In the genomic region with DNA sequence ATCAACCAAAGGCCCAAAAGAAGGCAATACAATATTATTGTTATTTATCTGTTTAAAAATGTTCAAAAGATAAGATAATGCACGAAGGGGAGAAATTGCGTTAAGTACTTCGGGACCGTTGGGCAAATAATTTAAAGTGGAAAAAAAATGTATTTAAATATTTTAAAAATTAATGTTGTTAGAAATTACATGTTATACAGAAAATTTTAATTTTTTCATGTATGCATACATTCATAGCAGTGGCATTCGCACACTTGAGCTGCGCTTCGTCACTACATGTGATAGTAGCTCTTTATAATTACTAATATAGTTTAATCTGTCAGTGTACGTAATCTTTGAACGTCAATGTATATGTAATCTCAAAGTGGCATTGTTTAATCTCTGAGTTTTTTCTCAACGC, we compare ENCODE assay signal across 1 fruit fly cellular context.
A peak's percentile ranks its signal among the peaks of the same experiment; 100 is the strongest.
TF ChIP-seq lines count a peak whose summit lies in the region.

No protein-coding gene starts in this region.

TF ChIP-seq in whole organism, embryonic, 481 proteins besides CTCF, POLR2A, EP300 and RAD21 (continued from another document and continues in another):
- TF ChIP-seq CG4854 (GFP tag; optimal IDR thresholded peaks at IDR 0.05; lab: Kevin White, UChicago), result no peak
- no peak for TF ChIP-seq Doc2 (GFP tag; IDR thresholded peaks at IDR 0.05; lab: Robert Waterston, UW)
- TF ChIP-seq CG7928 (GFP tag; optimal IDR thresholded peaks at IDR 0.05; lab: Kevin White, UChicago), result no peak
- no peak for TF ChIP-seq nmo (GFP tag; optimal IDR thresholded peaks at IDR 0.05; lab: Kevin White, UChicago)
- TF ChIP-seq D (optimal IDR thresholded peaks at IDR 0.05; lab: Kevin White, UChicago), result no peak
- no peak for TF ChIP-seq D (GFP tag; optimal IDR thresholded peaks at IDR 0.05; lab: Kevin White, UChicago)
- TF ChIP-seq Dll (GFP tag; IDR thresholded peaks at IDR 0.05; lab: Robert Waterston, UW; ENCODE audit: partially characterized antibody), result no peak
- no peak for TF ChIP-seq Spps (tag; optimal IDR thresholded peaks at IDR 0.05; lab: Kevin White, UChicago)
- TF ChIP-seq hbn (GFP tag; IDR thresholded peaks at IDR 0.05; lab: Robert Waterston, UW; ENCODE audit: partially characterized antibody), result no peak
- TF ChIP-seq CG12299 (tag; optimal IDR thresholded peaks at IDR 0.05; lab: Kevin White, UChicago), result no peak
- no peak for TF ChIP-seq fd96Cb (tag; optimal IDR thresholded peaks at IDR 0.05; lab: Kevin White, UChicago)
- TF ChIP-seq Bgb (GFP tag; IDR thresholded peaks at IDR 0.05; lab: Robert Waterston, UW; ENCODE audit: partially characterized antibody), result no peak
- TF ChIP-seq ro (GFP tag; IDR thresholded peaks at IDR 0.05; lab: Robert Waterston, UW), result peak; percentile 30; the same call in 1 of the 2 replicates
- no peak for TF ChIP-seq pum (GFP tag; optimal IDR thresholded peaks at IDR 0.05; lab: Kevin White, UChicago)
- TF ChIP-seq CG17385 (GFP tag; optimal IDR thresholded peaks at IDR 0.05; lab: Kevin White, UChicago), result no peak
- peak; percentile 65; the same call in 2 of the 3 replicates for TF ChIP-seq CG11695 (GFP tag; IDR thresholded peaks at IDR 0.05; lab: Robert Waterston, UW)
- TF ChIP-seq CG3726 (GFP tag; IDR thresholded peaks at IDR 0.05; lab: Robert Waterston, UW), result no peak
- TF ChIP-seq slbo (GFP tag; IDR thresholded peaks at IDR 0.05; lab: Robert Waterston, UW), result 0 out of 2 replicates have a peak, but pooled peaks have one; percentile 34
- no peak for TF ChIP-seq fu2 (GFP tag; optimal IDR thresholded peaks at IDR 0.05; lab: Kevin White, UChicago)
- no peak for TF ChIP-seq CG4617 (GFP tag; optimal IDR thresholded peaks at IDR 0.05; lab: Kevin White, UChicago; ENCODE audit: borderline replicate concordance)
- TF ChIP-seq CG14014 (GFP tag; IDR thresholded peaks at IDR 0.05; lab: Robert Waterston, UW), result peak; percentile 7; the same call in 1 of the 2 replicates
- no peak for TF ChIP-seq gro (GFP tag; optimal IDR thresholded peaks at IDR 0.05; lab: Kevin White, UChicago)
- no peak for TF ChIP-seq Lpt (GFP tag; optimal IDR thresholded peaks at IDR 0.05; lab: Kevin White, UChicago)
- no peak for TF ChIP-seq CG30403 (GFP tag; optimal IDR thresholded peaks at IDR 0.05; lab: Kevin White, UChicago)
- TF ChIP-seq HLH54F (GFP tag; optimal IDR thresholded peaks at IDR 0.05; lab: Kevin White, UChicago), result no peak
- no peak for TF ChIP-seq ERR (GFP tag; optimal IDR thresholded peaks at IDR 0.05; lab: Kevin White, UChicago)
- TF ChIP-seq CG8359 (GFP tag; optimal IDR thresholded peaks at IDR 0.05; lab: Kevin White, UChicago; ENCODE audit: borderline replicate concordance), result no peak
- no peak for TF ChIP-seq oc (tag; optimal IDR thresholded peaks at IDR 0.05; lab: Kevin White, UChicago)
- TF ChIP-seq hkb (optimal IDR thresholded peaks at IDR 0.05; lab: Kevin White, UChicago), result no peak
- TF ChIP-seq hkb (GFP tag; IDR thresholded peaks at IDR 0.05; lab: Robert Waterston, UW), result no peak; the same call in 1 of the 2 replicates
- TF ChIP-seq Six4 (GFP tag; optimal IDR thresholded peaks at IDR 0.05; lab: Kevin White, UChicago), result no peak
- TF ChIP-seq Usf (GFP tag; optimal IDR thresholded peaks at IDR 0.05; lab: Kevin White, UChicago), result no peak
- TF ChIP-seq CG9797 (GFP tag; optimal IDR thresholded peaks at IDR 0.05; lab: Kevin White, UChicago), result no peak
- peak; percentile 61 for TF ChIP-seq gem (tag; optimal IDR thresholded peaks at IDR 0.05; lab: Kevin White, UChicago)
- TF ChIP-seq ftz-f1 (GFP tag; optimal IDR thresholded peaks at IDR 0.05; lab: Kevin White, UChicago), result no peak
- TF ChIP-seq B-H1 (GFP tag; IDR thresholded peaks at IDR 0.05; lab: Robert Waterston, UW), result peak; percentile 60; the same call in 2 of the 3 replicates
- TF ChIP-seq insv (GFP tag; optimal IDR thresholded peaks at IDR 0.05; lab: Kevin White, UChicago), result no peak
- TF ChIP-seq sob (GFP tag; IDR thresholded peaks at IDR 0.05; lab: Robert Waterston, UW), result peak; percentile 86
- no peak for TF ChIP-seq Adf1 (GFP tag; IDR thresholded peaks at IDR 0.05; lab: Robert Waterston, UW)
- TF ChIP-seq CG9609 (GFP tag; optimal IDR thresholded peaks at IDR 0.05; lab: Kevin White, UChicago), result no peak
- TF ChIP-seq sisA (GFP tag; IDR thresholded peaks at IDR 0.05; lab: Robert Waterston, UW), result peak; percentile 57
- no peak for TF ChIP-seq CG4360 (GFP tag; IDR thresholded peaks at IDR 0.05; lab: Robert Waterston, UW)
- TF ChIP-seq CG14710 (tag; optimal IDR thresholded peaks at IDR 0.05; lab: Kevin White, UChicago), result no peak
- TF ChIP-seq Aef1 (GFP tag; IDR thresholded peaks at IDR 0.05; lab: Robert Waterston, UW), result peak; percentile 64
- TF ChIP-seq sens-2 (GFP tag; IDR thresholded peaks at IDR 0.05; lab: Robert Waterston, UW), result no peak
- no peak for TF ChIP-seq Hr3 (GFP tag; optimal IDR thresholded peaks at IDR 0.05; lab: Kevin White, UChicago)
- TF ChIP-seq Dp (GFP tag; optimal IDR thresholded peaks at IDR 0.05; lab: Kevin White, UChicago), result no peak
- TF ChIP-seq peb (GFP tag; IDR thresholded peaks at IDR 0.05; lab: Robert Waterston, UW), result no peak
- TF ChIP-seq gcm2 (GFP tag; optimal IDR thresholded peaks at IDR 0.05; lab: Kevin White, UChicago), result no peak
- no peak for TF ChIP-seq Hr39 (optimal IDR thresholded peaks at IDR 0.05; lab: Kevin White, UChicago)
- TF ChIP-seq CG31388 (GFP tag; optimal IDR thresholded peaks at IDR 0.05; lab: Kevin White, UChicago), result no peak
- no peak for TF ChIP-seq CG18476 (GFP tag; optimal IDR thresholded peaks at IDR 0.05; lab: Kevin White, UChicago)
- TF ChIP-seq rib (GFP tag; IDR thresholded peaks at IDR 0.05; lab: Robert Waterston, UW), result peak; percentile 73
- TF ChIP-seq maf-S (GFP tag; optimal IDR thresholded peaks at IDR 0.05; lab: Kevin White, UChicago), result no peak
- no peak for TF ChIP-seq CG10959 (GFP tag; IDR thresholded peaks at IDR 0.05; lab: Robert Waterston, UW)
- TF ChIP-seq CG2129 (GFP tag; IDR thresholded peaks at IDR 0.05; lab: Robert Waterston, UW; ENCODE audit: partially characterized antibody), result no peak
- no peak for TF ChIP-seq PHDP (tag; optimal IDR thresholded peaks at IDR 0.05; lab: Kevin White, UChicago)
- TF ChIP-seq sug (tag; optimal IDR thresholded peaks at IDR 0.05; lab: Kevin White, UChicago), result no peak
- no peak for TF ChIP-seq CG2712 (tag; optimal IDR thresholded peaks at IDR 0.05; lab: Kevin White, UChicago)
- TF ChIP-seq exex (tag; optimal IDR thresholded peaks at IDR 0.05; lab: Kevin White, UChicago), result peak; percentile 30
- peak; percentile 37; the same call in 1 of the 2 replicates for TF ChIP-seq CG31224 (GFP tag; IDR thresholded peaks at IDR 0.05; lab: Robert Waterston, UW)
- no peak for TF ChIP-seq CG12659 (GFP tag; optimal IDR thresholded peaks at IDR 0.05; lab: Kevin White, UChicago)
- TF ChIP-seq CG12071 (GFP tag; optimal IDR thresholded peaks at IDR 0.05; lab: Kevin White, UChicago), result no peak
- no peak for TF ChIP-seq CG15269 (tag; optimal IDR thresholded peaks at IDR 0.05; lab: Kevin White, UChicago)
- peak; percentile 52; the same call in 1 of the 2 replicates for TF ChIP-seq CG11696 (GFP tag; IDR thresholded peaks at IDR 0.05; lab: Robert Waterston, UW)
- no peak for TF ChIP-seq CG3995 (GFP tag; optimal IDR thresholded peaks at IDR 0.05; lab: Kevin White, UChicago)
- peak; percentile 58; the same call in 1 of the 3 replicates for TF ChIP-seq CG7357 (GFP tag; IDR thresholded peaks at IDR 0.05; lab: Robert Waterston, UW)
- TF ChIP-seq Gug (GFP tag; IDR thresholded peaks at IDR 0.05; lab: Robert Waterston, UW), result peak; percentile 76
- TF ChIP-seq corto (GFP tag; optimal IDR thresholded peaks at IDR 0.05; lab: Kevin White, UChicago), result no peak
- no peak for TF ChIP-seq pan (optimal IDR thresholded peaks at IDR 0.05; lab: Kevin White, UChicago)
- peak in 1 of 2 experiments; percentile 76 for TF ChIP-seq pan (GFP tag; optimal IDR thresholded peaks at IDR 0.05 in 1 of 2, IDR thresholded peaks at IDR 0.05 in 1 of 2)
- no peak for TF ChIP-seq grn (GFP tag; optimal IDR thresholded peaks at IDR 0.05; lab: Kevin White, UChicago)
- TF ChIP-seq CG4282 (GFP tag; optimal IDR thresholded peaks at IDR 0.05; lab: Kevin White, UChicago), result no peak
- no peak for TF ChIP-seq CG5180 (GFP tag; optimal IDR thresholded peaks at IDR 0.05; lab: Kevin White, UChicago)
- TF ChIP-seq CG18619 (GFP tag; optimal IDR thresholded peaks at IDR 0.05; lab: Kevin White, UChicago), result no peak
- TF ChIP-seq ash1 (GFP tag; optimal IDR thresholded peaks at IDR 0.05; lab: Kevin White, UChicago), result no peak
- TF ChIP-seq CG17359 (tag; optimal IDR thresholded peaks at IDR 0.05; lab: Kevin White, UChicago), result no peak
- no peak for TF ChIP-seq grau (tag; optimal IDR thresholded peaks at IDR 0.05; lab: Kevin White, UChicago)
- no peak for TF ChIP-seq Eip74EF (GFP tag; optimal IDR thresholded peaks at IDR 0.05; lab: Kevin White, UChicago)
- TF ChIP-seq MBD-R2 (GFP tag; IDR thresholded peaks at IDR 0.05; lab: Robert Waterston, UW), result peak; percentile 44; the same call in 1 of the 2 replicates
- no peak for TF ChIP-seq Ets97D (GFP tag; optimal IDR thresholded peaks at IDR 0.05; lab: Kevin White, UChicago)
- no peak for TF ChIP-seq bbx (GFP tag; IDR thresholded peaks at IDR 0.05; lab: Robert Waterston, UW; ENCODE audit: partially characterized antibody)
- no peak for TF ChIP-seq CG9727 (GFP tag; optimal IDR thresholded peaks at IDR 0.05; lab: Kevin White, UChicago)
- no peak for TF ChIP-seq luna (GFP tag; optimal IDR thresholded peaks at IDR 0.05; lab: Kevin White, UChicago)
- no peak for TF ChIP-seq knrl (GFP tag; IDR thresholded peaks at IDR 0.05; lab: Robert Waterston, UW; ENCODE audit: partially characterized antibody)
- no peak for TF ChIP-seq pita (GFP tag; optimal IDR thresholded peaks at IDR 0.05; lab: Kevin White, UChicago)
- TF ChIP-seq zfh2 (GFP tag; optimal IDR thresholded peaks at IDR 0.05; lab: Kevin White, UChicago), result no peak
- TF ChIP-seq CG2202 (tag; optimal IDR thresholded peaks at IDR 0.05; lab: Kevin White, UChicago), result no peak
- TF ChIP-seq CG17612 (GFP tag; IDR thresholded peaks at IDR 0.05; lab: Robert Waterston, UW), result no peak
- no peak for TF ChIP-seq lov (optimal IDR thresholded peaks at IDR 0.05; lab: Kevin White, UChicago)
- no peak for TF ChIP-seq lov (GFP tag; IDR thresholded peaks at IDR 0.05; lab: Robert Waterston, UW)
- TF ChIP-seq p53 (GFP tag; optimal IDR thresholded peaks at IDR 0.05; lab: Kevin White, UChicago), result no peak
- no peak for TF ChIP-seq wdn (GFP tag; IDR thresholded peaks at IDR 0.05; lab: Robert Waterston, UW)
- TF ChIP-seq salm (tag; optimal IDR thresholded peaks at IDR 0.05; lab: Kevin White, UChicago), result no peak
- TF ChIP-seq Sry-δ (GFP tag; optimal IDR thresholded peaks at IDR 0.05; lab: Kevin White, UChicago), result no peak
- peak; percentile 52 for TF ChIP-seq Ravus (GFP tag; IDR thresholded peaks at IDR 0.05; lab: Robert Waterston, UW)
- TF ChIP-seq eyg (GFP tag; optimal IDR thresholded peaks at IDR 0.05; lab: Kevin White, UChicago), result no peak
- no peak for TF ChIP-seq Sry-β (GFP tag; optimal IDR thresholded peaks at IDR 0.05; lab: Kevin White, UChicago)
- no peak for TF ChIP-seq abd-A (tag; optimal IDR thresholded peaks at IDR 0.05; lab: Kevin White, UChicago)
- TF ChIP-seq CG15011 (GFP tag; optimal IDR thresholded peaks at IDR 0.05; lab: Kevin White, UChicago), result no peak
- no peak for TF ChIP-seq Antp (GFP tag; optimal IDR thresholded peaks at IDR 0.05; lab: Kevin White, UChicago)
- TF ChIP-seq gcm (GFP tag; optimal IDR thresholded peaks at IDR 0.05; lab: Kevin White, UChicago), result no peak
- TF ChIP-seq Myb (GFP tag; optimal IDR thresholded peaks at IDR 0.05; lab: Kevin White, UChicago), result no peak
- no peak for TF ChIP-seq sc (optimal IDR thresholded peaks at IDR 0.05; lab: Kevin White, UChicago)
- no peak for TF ChIP-seq sc (GFP tag; optimal IDR thresholded peaks at IDR 0.05; lab: Kevin White, UChicago)
- no peak for TF ChIP-seq CG8478 (optimal IDR thresholded peaks at IDR 0.05; lab: Kevin White, UChicago)
- TF ChIP-seq dmrt99B (tag; optimal IDR thresholded peaks at IDR 0.05; lab: Kevin White, UChicago), result no peak
- no peak for TF ChIP-seq Scr (GFP tag; IDR thresholded peaks at IDR 0.05; lab: Robert Waterston, UW; ENCODE audit: partially characterized antibody)
- TF ChIP-seq CG7839 (tag; optimal IDR thresholded peaks at IDR 0.05; lab: Kevin White, UChicago), result no peak
- no peak for TF ChIP-seq Drgx (GFP tag; IDR thresholded peaks at IDR 0.05; lab: Robert Waterston, UW)
- TF ChIP-seq CG14965 (GFP tag; optimal IDR thresholded peaks at IDR 0.05; lab: Kevin White, UChicago; ENCODE audit: borderline replicate concordance), result no peak
- TF ChIP-seq dysf (GFP tag; IDR thresholded peaks at IDR 0.05; lab: Robert Waterston, UW), result peak; percentile 77
- peak; percentile 61; the same call in 2 of the 3 replicates for TF ChIP-seq Dbx (GFP tag; IDR thresholded peaks at IDR 0.05; lab: Robert Waterston, UW)
- no peak for TF ChIP-seq Dad (GFP tag; optimal IDR thresholded peaks at IDR 0.05; lab: Kevin White, UChicago)
- TF ChIP-seq Bdp1 (GFP tag; optimal IDR thresholded peaks at IDR 0.05; lab: Kevin White, UChicago), result no peak
- TF ChIP-seq CG15601 (tag; optimal IDR thresholded peaks at IDR 0.05; lab: Kevin White, UChicago), result no peak
- peak; percentile 51 for TF ChIP-seq Fer3 (tag; optimal IDR thresholded peaks at IDR 0.05; lab: Kevin White, UChicago)
- TF ChIP-seq vnd (GFP tag; IDR thresholded peaks at IDR 0.05; lab: Robert Waterston, UW; ENCODE audit: partially characterized antibody), result no peak
- peak; percentile 74 for TF ChIP-seq al (GFP tag; IDR thresholded peaks at IDR 0.05; lab: Robert Waterston, UW)
- TF ChIP-seq esg (GFP tag; conservative IDR thresholded peaks at IDR 0.05; lab: Robert Waterston, UW), result no peak
- no peak for TF ChIP-seq Blimp-1 (GFP tag; optimal IDR thresholded peaks at IDR 0.05; lab: Kevin White, UChicago)
- peak; percentile 56; the same call in 2 of the 3 replicates for TF ChIP-seq Mrtf (GFP tag; IDR thresholded peaks at IDR 0.05; lab: Robert Waterston, UW)
- TF ChIP-seq B-H2 (GFP tag; optimal IDR thresholded peaks at IDR 0.05; lab: Kevin White, UChicago), result no peak
- no peak for TF ChIP-seq CG18011 (GFP tag; optimal IDR thresholded peaks at IDR 0.05; lab: Kevin White, UChicago)
- no peak for TF ChIP-seq CG15696 (tag; optimal IDR thresholded peaks at IDR 0.05; lab: Kevin White, UChicago)
- TF ChIP-seq CG10979 (tag; optimal IDR thresholded peaks at IDR 0.05; lab: Kevin White, UChicago), result no peak
- TF ChIP-seq CG3163 (GFP tag; optimal IDR thresholded peaks at IDR 0.05; lab: Kevin White, UChicago), result no peak
- TF ChIP-seq CG18764 (GFP tag; optimal IDR thresholded peaks at IDR 0.05; lab: Kevin White, UChicago), result no peak
- no peak for TF ChIP-seq H2.0 (GFP tag; IDR thresholded peaks at IDR 0.05; lab: Robert Waterston, UW)
- no peak for TF ChIP-seq nau (GFP tag; optimal IDR thresholded peaks at IDR 0.05; lab: Kevin White, UChicago)
- TF ChIP-seq ttk (GFP tag; IDR thresholded peaks at IDR 0.05; lab: Robert Waterston, UW), result peak; percentile 76
